Fruit fly (Drosophila melanogaster) ovary, adult (tissue): ENCODE results near the gene Vps36.
A peak's percentile ranks its signal among the peaks of the same experiment; 100 is the strongest.

ENCODE experiments used
- CG17801 ChIP-seq: fragments of 200-800 bp; optimal IDR thresholded peaks from 2 replicates; lab custom pipeline; 2019; ENCODE audit warnings: missing biosample characterization, mild to moderate bottlenecking, missing genetic modification characterization, moderate library complexity; ENCODE audit not compliant: partially characterized antibody

The Vps36 gene

dm6 chr3L:13486860-13487404 is 26.0 kb downstream of the Vps36 start:
- no peak for TF ChIP-seq CG17801

dm6 chr3L:13486041-13486859 is 26.7 kb downstream of the Vps36 start, which contains the start of the genes Abp1 and Tgi:
TSS of gene Abp1 (minus strand) at chr3L:13486280.
TSS of gene Tgi (plus strand) at chr3L:13486797.
- no peak for TF ChIP-seq CG17801

- TF ChIP-seq CG17801: no peak
Measured at dm6 chr3L:13480241-13480627, 32.7 kb downstream of the Vps36 start.

- TF ChIP-seq CG17801: peak; percentile 44
Measured at dm6 chr3L:13479609-13480240, 33.2 kb downstream of the Vps36 start.

dm6 chr3L:13479204-13479600 is 33.7 kb downstream of the Vps36 start:
- no peak for TF ChIP-seq CG17801

- TF ChIP-seq CG17801: no peak
Measured at dm6 chr3L:13478339-13479203, 34.3 kb downstream of the Vps36 start.

dm6 chr3L:13477453-13478184 is 35.3 kb downstream of the Vps36 start, which contains the start of gene stv:
TSS of gene stv (plus strand) at chr3L:13477541.
- no peak for TF ChIP-seq CG17801

dm6 chr3L:13476566-13477452 is 36.1 kb downstream of the Vps36 start:
- peak; percentile 25 for TF ChIP-seq CG17801

dm6 chr3L:13476070-13476469 is 36.8 kb downstream of the Vps36 start:
- peak; percentile 46 for TF ChIP-seq CG17801

- TF ChIP-seq CG17801: no peak
Measured at dm6 chr3L:13474607-13475006, 38.3 kb downstream of the Vps36 start, which contains the start of gene CG10089. TSS of gene CG10089 (minus strand) at chr3L:13474787.
